Worm (Caenorhabditis elegans) whole organism, L1 larva: ENCODE results near the gene C04A11.2.
A peak's percentile ranks its signal among the peaks of the same experiment; 100 is the strongest.

ENCODE experiments used
- ces-1 ChIP-seq: fragments of 150-350 bp; optimal IDR thresholded peaks from 2 replicates; lab custom pipeline; 2014; ENCODE audit warnings: missing biosample characterization, missing genetic modification reagents, missing genetic modification characterization
- efl-1 ChIP-seq, 4 experiments: fragments of 150-350 bp; optimal IDR thresholded peaks in 3 of 4; peaks in 1 of 4; 1 replicate in 1 of 4; 2 replicates in 3 of 4; lab custom pipeline; 2014; ENCODE audit warnings: missing biosample characterization in 2 of 4, missing genetic modification characterization in 2 of 4, missing genetic modification reagents in 2 of 4
- egl-27 ChIP-seq, 2 experiments: fragments of 150-350 bp in 1 of 2; sonication (generic microtip); optimal IDR thresholded peaks; 3 replicates each; lab custom pipeline; 2017 to 2018; ENCODE audit warnings: missing biosample characterization in 2 of 2, missing genetic modification characterization in 2 of 2, missing genetic modification reagents in 2 of 2
- lin-39 ChIP-seq: fragments of 150-350 bp; optimal IDR thresholded peaks from 2 replicates; lab custom pipeline; 2014; ENCODE audit warnings: missing biosample characterization, missing genetic modification reagents, missing genetic modification characterization
- nhr-11 ChIP-seq: fragments of 150-350 bp; optimal IDR thresholded peaks from 2 replicates; lab custom pipeline; 2014; ENCODE audit warnings: missing biosample characterization, missing genetic modification characterization
- nhr-237 ChIP-seq: fragments of 150-350 bp; optimal IDR thresholded peaks from 2 replicates; lab custom pipeline; 2014; ENCODE audit warnings: missing biosample characterization, missing genetic modification characterization
- nhr-84 ChIP-seq: sonication (generic microtip); optimal IDR thresholded peaks from 2 replicates; lab custom pipeline; 2017; ENCODE audit warnings: missing biosample characterization, missing genetic modification characterization
- snpc-4 ChIP-seq: fragments of 150-350 bp; optimal IDR thresholded peaks from 2 replicates; lab custom pipeline; 2014; ENCODE audit warnings: missing biosample characterization, missing genetic modification characterization
- sptf-1 ChIP-seq: fragments of 150-350 bp; optimal IDR thresholded peaks from 2 replicates; lab custom pipeline; 2014; ENCODE audit warnings: missing biosample characterization, missing genetic modification characterization
- unc-86 ChIP-seq: sonication (generic microtip); optimal IDR thresholded peaks from 2 replicates; lab custom pipeline; 2016; ENCODE audit warnings: missing genetic modification characterization, missing compliant biosample characterization

ce11 chrX:13675444-13675843 lies 6.8 kb upstream of the C04A11.2 start:
- TF ChIP-seq nhr-84 (tag; lab: Kevin White, UChicago) (no peak), nhr-11 (tag; lab: Kevin White, UChicago) (no peak), egl-27 (tag; optimal IDR thresholded peaks at IDR 0.05; lab: Kevin White, UChicago) (no peak), snpc-4 (tag; lab: Kevin White, UChicago) (no peak), efl-1 (optimal IDR thresholded peaks at IDR 0.05; lab: Kevin White, UChicago) (peak in 1 of 2 experiments; percentile 20), efl-1 (GFP tag; optimal IDR thresholded peaks at IDR 0.05 in 1 of 2; lab: Kevin White, UChicago) (peak in 1 of 2 experiments; percentile 41), nhr-237 (tag; lab: Kevin White, UChicago) (no peak), sptf-1 (no peak), unc-86 (tag; lab: Kevin White, UChicago) (no peak), lin-39 (no peak), ces-1 (GFP tag; lab: Kevin White, UChicago) (no peak)
